Fruit fly (Drosophila melanogaster) whole organism, embryonic: ENCODE results near the gene COX7AL2.

ENCODE experiments used
- Abd-B ChIP-seq: fragments of 200-800 bp; sonication (Bioruptor generic); optimal IDR thresholded peaks from 2 replicates; lab custom pipeline; 2018; ENCODE audit warnings: missing biosample characterization, mild to moderate bottlenecking, missing genetic modification characterization, moderate library complexity
- B-H2 ChIP-seq: fragments of 200-800 bp; sonication (Bioruptor generic); optimal IDR thresholded peaks from 2 replicates; lab custom pipeline; 2018; ENCODE audit warnings: missing biosample characterization, mild to moderate bottlenecking, missing genetic modification characterization
- CG10209 ChIP-seq: fragments of 200-800 bp; sonication (Bioruptor generic); optimal IDR thresholded peaks from 3 replicates; lab custom pipeline; 2017; ENCODE audit warnings: missing biosample characterization, mild to moderate bottlenecking, missing genetic modification characterization, missing genetic modification reagents
- CG11504 ChIP-seq: fragments of 200-800 bp; sonication (Bioruptor generic); optimal IDR thresholded peaks from 3 replicates; lab custom pipeline; 2019; ENCODE audit warnings: missing biosample characterization, mild to moderate bottlenecking, missing genetic modification characterization, moderate library complexity
- CG11696 ChIP-seq: fragments of 200-800 bp; sonication (Bioruptor generic); IDR thresholded peaks from 2 replicates; pipeline ENCODE4 v1.3.6; 2022; ENCODE audit warnings: missing biosample characterization, missing genetic modification characterization
- CG14667 ChIP-seq: fragments of 200-800 bp; sonication (Bioruptor generic); IDR thresholded peaks from 2 replicates; pipeline ENCODE4 v1.3.6; 2022; ENCODE audit warnings: missing biosample characterization, missing genetic modification characterization
- CG1602 ChIP-seq: fragments of 200-800 bp; sonication (Bioruptor generic); optimal IDR thresholded peaks from 3 replicates; lab custom pipeline; 2016; ENCODE audit warnings: missing biosample characterization, missing genetic modification characterization
- CG16815 ChIP-seq: fragments of 200-800 bp; sonication (Bioruptor generic); optimal IDR thresholded peaks from 3 replicates; lab custom pipeline; 2017; ENCODE audit warnings: missing biosample characterization, mild to moderate bottlenecking, missing genetic modification characterization
- CG18599 ChIP-seq: fragments of 200-800 bp; sonication (Bioruptor generic); optimal IDR thresholded peaks from 3 replicates; lab custom pipeline; 2017; ENCODE audit warnings: missing biosample characterization, missing genetic modification characterization, mild to moderate bottlenecking, moderate library complexity, missing genetic modification reagents
- CG18619 ChIP-seq: fragments of 200-800 bp; sonication (Bioruptor generic); optimal IDR thresholded peaks from 3 replicates; lab custom pipeline; 2017; ENCODE audit warnings: missing biosample characterization, mild to moderate bottlenecking, missing genetic modification characterization
- CG2875 ChIP-seq: fragments of 200-800 bp; sonication (Bioruptor generic); optimal IDR thresholded peaks from 2 replicates; lab custom pipeline; 2017; ENCODE audit warnings: missing biosample characterization, mild to moderate bottlenecking, missing genetic modification characterization, missing genetic modification reagents
- CG4282 ChIP-seq: fragments of 200-800 bp; sonication (Bioruptor generic); optimal IDR thresholded peaks from 2 replicates; lab custom pipeline; 2016; ENCODE audit warnings: missing biosample characterization, missing genetic modification characterization
- CG6765 ChIP-seq: fragments of 200-800 bp; sonication (Bioruptor generic); optimal IDR thresholded peaks from 3 replicates; lab custom pipeline; 2017; ENCODE audit warnings: missing biosample characterization, mild to moderate bottlenecking, missing genetic modification characterization
- CG7839 ChIP-seq: fragments of 200-800 bp; sonication (Bioruptor generic); optimal IDR thresholded peaks from 3 replicates; lab custom pipeline; 2018; ENCODE audit warnings: missing biosample characterization, mild to moderate bottlenecking, missing genetic modification characterization, moderate library complexity
- CG8290 ChIP-seq, 3 experiments: fragments of 200-800 bp; sonication (Bioruptor generic); optimal IDR thresholded peaks; 2 replicates each; lab custom pipeline; 2016 to 2019; ENCODE audit warnings: missing biosample characterization in 3 of 3, missing genetic modification characterization in 3 of 3, mild to moderate bottlenecking in 2 of 3, moderate library complexity in 1 of 3
- CG8478 ChIP-seq: fragments of >200 bp; optimal IDR thresholded peaks from 2 replicates; lab custom pipeline; 2018
- CTCF ChIP-seq: fragments of 200-800 bp; sonication (Bioruptor generic); optimal IDR thresholded peaks from 2 replicates; lab custom pipeline; 2017; ENCODE audit warnings: missing biosample characterization, mild to moderate bottlenecking, missing genetic modification characterization, moderate library complexity
- Dbx ChIP-seq: fragments of 200-800 bp; sonication (Bioruptor generic); IDR thresholded peaks from 3 replicates; pipeline ENCODE4 v1.3.6; 2022; ENCODE audit warnings: missing biosample characterization, missing genetic modification characterization
- Dref ChIP-seq: fragments of 200-800 bp; sonication (Bioruptor generic); IDR thresholded peaks from 2 replicates; pipeline ENCODE4 v1.3.6; 2022; ENCODE audit warnings: missing biosample characterization, missing genetic modification characterization
- Drgx ChIP-seq: fragments of 200-800 bp; sonication (Bioruptor generic); IDR thresholded peaks from 2 replicates; pipeline ENCODE4 v1.3.6; 2022; ENCODE audit warnings: missing biosample characterization, missing genetic modification characterization
- Gsc ChIP-seq: fragments of 200-800 bp; sonication (Bioruptor generic); IDR thresholded peaks from 2 replicates; pipeline ENCODE4 v1.3.6; 2022; ENCODE audit warnings: missing biosample characterization, missing genetic modification characterization
- Hr78 ChIP-seq, 2 experiments: fragments of 200-800 bp in 1 of 2; fragments of >200 bp in 1 of 2; sonication (Bioruptor generic) in 1 of 2; optimal IDR thresholded peaks; 2 replicates each; lab custom pipeline; 2017 to 2019; ENCODE audit warnings: missing biosample characterization in 2 of 2, missing genetic modification characterization in 2 of 2, mild to moderate bottlenecking in 1 of 2, moderate library complexity in 1 of 2
- Hsf ChIP-seq: fragments of 200-800 bp; sonication (Bioruptor generic); optimal IDR thresholded peaks from 3 replicates; lab custom pipeline; 2016; ENCODE audit warnings: missing biosample characterization, missing genetic modification characterization
- Lhr ChIP-seq: fragments of 200-800 bp; sonication (Bioruptor generic); optimal IDR thresholded peaks from 3 replicates; lab custom pipeline; 2017; ENCODE audit warnings: mild to moderate bottlenecking, missing biosample characterization, missing genetic modification reagents, missing genetic modification characterization
- Max ChIP-seq: fragments of 200-800 bp; sonication (Bioruptor generic); optimal IDR thresholded peaks from 2 replicates; lab custom pipeline; 2016; ENCODE audit warnings: missing biosample characterization, mild to moderate bottlenecking, missing genetic modification characterization
- NC2β ChIP-seq: fragments of 200-800 bp; sonication (Bioruptor generic); optimal IDR thresholded peaks from 2 replicates; lab custom pipeline; 2016; ENCODE audit warnings: missing biosample characterization, missing genetic modification characterization
- NK7.1 ChIP-seq: fragments of 200-800 bp; sonication (Bioruptor generic); optimal IDR thresholded peaks from 3 replicates; lab custom pipeline; 2016; ENCODE audit warnings: missing biosample characterization, missing genetic modification characterization
- Pdp1 ChIP-seq, 2 experiments: fragments of 200-800 bp; sonication (Bioruptor generic); optimal IDR thresholded peaks; 3 replicates each; lab custom pipeline; 2016; ENCODE audit warnings: missing biosample characterization in 2 of 2, missing genetic modification characterization in 2 of 2, mild to moderate bottlenecking in 1 of 2, moderate library complexity in 1 of 2
- Sin3A ChIP-seq: fragments of >200 bp; optimal IDR thresholded peaks from 2 replicates; lab custom pipeline; 2018
- YL-1 ChIP-seq: fragments of 200-800 bp; sonication (Bioruptor generic); optimal IDR thresholded peaks from 3 replicates; lab custom pipeline; 2017; ENCODE audit warnings: missing biosample characterization, mild to moderate bottlenecking, missing genetic modification characterization
- abd-A ChIP-seq: fragments of 200-800 bp; sonication (Bioruptor generic); optimal IDR thresholded peaks from 3 replicates; lab custom pipeline; 2019; ENCODE audit warnings: missing biosample characterization, mild to moderate bottlenecking, missing genetic modification characterization, moderate library complexity
- ase ChIP-seq: fragments of 200-800 bp; sonication (Bioruptor generic); IDR thresholded peaks from 3 replicates; pipeline ENCODE4 v1.3.6; 2022; ENCODE audit warnings: missing biosample characterization, missing genetic modification characterization
- corto ChIP-seq: fragments of 200-800 bp; sonication (Bioruptor generic); optimal IDR thresholded peaks from 2 replicates; lab custom pipeline; 2016; ENCODE audit warnings: missing biosample characterization, mild to moderate bottlenecking, missing genetic modification characterization, moderate library complexity
- crol ChIP-seq: fragments of 200-800 bp; sonication (Bioruptor generic); IDR thresholded peaks from 2 replicates; pipeline ENCODE4 v1.3.6; 2022; ENCODE audit warnings: missing biosample characterization, missing genetic modification characterization
- disco-r ChIP-seq: fragments of 200-800 bp; sonication (Bioruptor generic); optimal IDR thresholded peaks from 2 replicates; lab custom pipeline; 2016; ENCODE audit warnings: missing biosample characterization, missing genetic modification characterization
- dpn ChIP-seq, 2 experiments: fragments of 200-800 bp; sonication (Bioruptor generic); optimal IDR thresholded peaks; 3 replicates each; lab custom pipeline; 2016; ENCODE audit warnings: missing biosample characterization in 2 of 2, missing genetic modification characterization in 2 of 2
- ewg ChIP-seq: fragments of 200-800 bp; sonication (Bioruptor generic); optimal IDR thresholded peaks from 3 replicates; lab custom pipeline; 2017; ENCODE audit warnings: mild to moderate bottlenecking, missing biosample characterization, missing genetic modification reagents, missing genetic modification characterization
- fu2 ChIP-seq: fragments of 200-800 bp; sonication (Bioruptor generic); optimal IDR thresholded peaks from 2 replicates; lab custom pipeline; 2016; ENCODE audit warnings: missing biosample characterization, missing genetic modification characterization
- gsb-n ChIP-seq: fragments of 200-800 bp; sonication (Bioruptor generic); optimal IDR thresholded peaks from 3 replicates; lab custom pipeline; 2018; ENCODE audit warnings: missing biosample characterization, mild to moderate bottlenecking, missing genetic modification characterization
- her ChIP-seq: fragments of 200-800 bp; sonication (Bioruptor generic); optimal IDR thresholded peaks from 2 replicates; lab custom pipeline; 2016; ENCODE audit warnings: missing biosample characterization, missing genetic modification characterization
- ind ChIP-seq: fragments of 200-800 bp; sonication (Bioruptor generic); optimal IDR thresholded peaks from 3 replicates; lab custom pipeline; 2016; ENCODE audit warnings: missing biosample characterization, missing genetic modification characterization
- lilli ChIP-seq: fragments of 200-800 bp; sonication (Bioruptor generic); optimal IDR thresholded peaks from 3 replicates; lab custom pipeline; 2016; ENCODE audit warnings: missing biosample characterization, missing genetic modification characterization
- lmd ChIP-seq: fragments of 200-800 bp; sonication (Bioruptor generic); IDR thresholded peaks from 2 replicates; pipeline ENCODE4 v1.3.6; 2022; ENCODE audit warnings: missing biosample characterization, missing genetic modification characterization
- lola ChIP-seq, 3 experiments: fragments of >200 bp in 2 of 3; fragments of 200-800 bp in 1 of 3; sonication (Bioruptor generic) in 1 of 3; optimal IDR thresholded peaks; 2 replicates each; lab custom pipeline; 2017 to 2019; ENCODE audit warnings: missing biosample characterization in 3 of 3, missing genetic modification characterization in 3 of 3, mild to moderate bottlenecking in 1 of 3, moderate library complexity in 1 of 3
- otp ChIP-seq: fragments of 200-800 bp; sonication (Bioruptor generic); IDR thresholded peaks from 3 replicates; pipeline ENCODE4, ENCODE4 v1.3.6; 2022; ENCODE audit warnings: missing biosample characterization, missing genetic modification characterization
- prd ChIP-seq, 3 experiments: fragments of >200 bp in 2 of 3; fragments of 200-800 bp in 1 of 3; sonication (Bioruptor generic) in 1 of 3; optimal IDR thresholded peaks in 2 of 3; IDR thresholded peaks in 1 of 3; 2 replicates in 2 of 3; 3 replicates in 1 of 3; pipeline versions ENCODE4 v1.3.6 to Lab custom; 2017 to 2022; ENCODE audit warnings: missing biosample characterization in 1 of 3, missing genetic modification characterization in 1 of 3
- slp2 ChIP-seq: fragments of 200-800 bp; sonication (Bioruptor generic); optimal IDR thresholded peaks from 2 replicates; lab custom pipeline; 2016; ENCODE audit warnings: missing biosample characterization, missing genetic modification characterization
- sqz ChIP-seq: fragments of 200-800 bp; sonication (Bioruptor generic); optimal IDR thresholded peaks from 3 replicates; lab custom pipeline; 2018; ENCODE audit warnings: missing biosample characterization, mild to moderate bottlenecking, missing genetic modification characterization
- stc ChIP-seq: fragments of 200-800 bp; sonication (Bioruptor generic); IDR thresholded peaks from 2 replicates; pipeline ENCODE4 v1.3.6; 2022; ENCODE audit warnings: missing biosample characterization, missing genetic modification characterization
- tup ChIP-seq: fragments of 200-800 bp; sonication (Bioruptor generic); optimal IDR thresholded peaks from 2 replicates; lab custom pipeline; 2016; ENCODE audit warnings: missing biosample characterization, mild to moderate bottlenecking, missing genetic modification characterization, moderate library complexity

The COX7AL2 gene

DNA sequence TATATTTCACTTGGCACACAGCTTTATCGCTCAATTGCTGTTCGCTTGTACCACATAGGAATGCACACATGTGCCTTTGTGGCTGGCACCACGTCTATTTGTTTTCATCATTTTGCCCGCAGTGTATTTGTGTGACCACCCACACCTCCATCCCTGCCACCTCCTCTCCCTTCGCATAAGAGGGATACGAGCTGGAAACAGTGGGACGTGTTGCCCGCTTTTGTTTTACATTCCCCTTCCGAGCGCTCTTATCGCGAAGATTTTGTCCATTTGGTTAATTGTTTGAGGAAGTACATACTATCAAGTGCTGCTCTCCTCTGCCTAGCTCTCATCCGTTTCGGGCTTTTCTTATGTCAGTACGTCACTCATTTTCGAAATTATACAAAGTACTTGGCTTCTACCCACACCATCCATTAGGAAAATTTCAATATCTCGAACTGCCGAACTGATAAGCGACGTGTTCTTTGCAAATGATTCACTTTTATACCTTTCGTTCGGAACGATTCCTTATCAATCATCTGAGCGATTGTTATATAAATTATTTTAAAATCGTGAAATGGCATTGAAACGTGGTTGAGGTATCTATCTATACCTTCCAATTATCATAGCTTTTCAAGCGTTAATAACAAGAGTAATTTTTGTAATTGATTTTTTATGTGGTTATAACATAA lies 30.6 kb upstream of the COX7AL2 start (continued):
- TF ChIP-seq CG16815 (no peak), sqz (GFP tag; lab: Kevin White, UChicago) (no peak), Pdp1 (GFP tag; optimal IDR thresholded peaks at IDR 0.05; lab: Kevin White, UChicago) (peak in 1 of 2 experiments; percentile 84), Dbx (GFP tag; lab: Robert Waterston, UW) (0 out of 3 replicates have a peak, but pooled peaks have one; percentile 22), otp (GFP tag; lab: Robert Waterston, UW) (no peak), lilli (no peak), NK7.1 (GFP tag; lab: Kevin White, UChicago) (no peak), CG4282 (GFP tag; lab: Kevin White, UChicago) (no peak), CG7839 (tag; lab: Kevin White, UChicago) (no peak), lola (GFP tag; optimal IDR thresholded peaks at IDR 0.05; lab: Kevin White, UChicago) (no peak), YL-1 (GFP tag; lab: Kevin White, UChicago) (no peak), Hsf (GFP tag; lab: Kevin White, UChicago) (no peak), lmd (GFP tag; lab: Robert Waterston, UW) (no peak), her (no peak), Hr78 (GFP tag; optimal IDR thresholded peaks at IDR 0.05; lab: Kevin White, UChicago) (no peak), corto (GFP tag; lab: Kevin White, UChicago) (peak; percentile 9), CG10209 (no peak), CTCF (GFP tag; lab: Kevin White, UChicago) (no peak), CG11504 (tag; lab: Kevin White, UChicago) (no peak), Gsc (no peak), stc (GFP tag; lab: Robert Waterston, UW) (no peak), Dref (GFP tag; lab: Robert Waterston, UW) (no peak), gsb-n (tag; lab: Kevin White, UChicago) (no peak), CG18599 (no peak), ase (no peak), Drgx (GFP tag; lab: Robert Waterston, UW) (0 out of 2 replicates have a peak, but pooled peaks have one; percentile 23), disco-r (no peak), abd-A (no peak), CG11696 (GFP tag; lab: Robert Waterston, UW) (no peak), B-H2 (GFP tag; lab: Kevin White, UChicago) (no peak), slp2 (no peak), NC2β (GFP tag; lab: Kevin White, UChicago) (no peak), Max (GFP tag; lab: Kevin White, UChicago) (no peak), ind (GFP tag; lab: Kevin White, UChicago) (no peak), fu2 (GFP tag; lab: Kevin White, UChicago) (no peak), dpn (GFP tag; optimal IDR thresholded peaks at IDR 0.05; lab: Kevin White, UChicago) (no peak), CG1602 (GFP tag; lab: Kevin White, UChicago) (no peak), tup (GFP tag; lab: Kevin White, UChicago) (no peak), CG6765 (GFP tag; lab: Kevin White, UChicago) (no peak), CG2875 (GFP tag; lab: Kevin White, UChicago) (no peak), CG8290 (GFP tag; optimal IDR thresholded peaks at IDR 0.05; lab: Kevin White, UChicago) (no peak), CG8290 (tag; optimal IDR thresholded peaks at IDR 0.05; lab: Kevin White, UChicago) (peak in 1 of 2 experiments; percentile 37), CG8478 (lab: Kevin White, UChicago) (no peak), CG14667 (GFP tag; lab: Robert Waterston, UW) (no peak), ewg (GFP tag; lab: Kevin White, UChicago) (no peak), Abd-B (GFP tag; lab: Kevin White, UChicago) (no peak), Sin3A (lab: Kevin White, UChicago) (no peak), Lhr (GFP tag; lab: Kevin White, UChicago) (no peak), CG18619 (no peak), prd (optimal IDR thresholded peaks at IDR 0.05; lab: Kevin White, UChicago) (no peak), prd (GFP tag; IDR thresholded peaks at IDR 0.05; lab: Robert Waterston, UW) (no peak), crol (peak; percentile 87)
